Worm (Caenorhabditis elegans): ENCODE results near the gene H21P03.10.

ce11 chrIV:11548671-11549070, 48.1 kb downstream of the H21P03.10 start, which contains the start of gene M04B2.7:
- no peak for TF ChIP-seq ama-1 (optimal IDR thresholded peaks at IDR 0.05)
- no peak for TF ChIP-seq mdl-1 (tag; optimal IDR thresholded peaks at IDR 0.05)
- TF ChIP-seq fos-1 (tag; optimal IDR thresholded peaks at IDR 0.05), result no peak
- no peak for TF ChIP-seq unc-62 (GFP tag; optimal IDR thresholded peaks at IDR 0.05)
- no peak for TF ChIP-seq nhr-12 (tag; optimal IDR thresholded peaks at IDR 0.05)
- TF ChIP-seq pha-4 (tag; optimal IDR thresholded peaks at IDR 0.05), result no peak
- no peak for TF ChIP-seq nhr-25 (tag; optimal IDR thresholded peaks at IDR 0.05)
- TF ChIP-seq nfya-1 (tag; optimal IDR thresholded peaks at IDR 0.05; ENCODE audit: insufficient read depth), result no peak
- no peak for TF ChIP-seq aly-2 (tag; optimal IDR thresholded peaks at IDR 0.05)
- no peak for TF ChIP-seq nhr-76 (tag; optimal IDR thresholded peaks at IDR 0.05)
- no peak for TF ChIP-seq nhr-28 (tag; optimal IDR thresholded peaks at IDR 0.05)
- TF ChIP-seq elt-1 (tag; optimal IDR thresholded peaks at IDR 0.05), result no peak
